Worm (Caenorhabditis elegans) whole organism, young adult: ENCODE results near the gene fbxc-43.
A peak's percentile ranks its signal among the peaks of the same experiment; 100 is the strongest.

Experiments
- C17E4.6 ChIP-seq: fragments of 200-800 bp; sonication (Bioruptor generic); IDR thresholded peaks from 2 replicates; pipeline ENCODE4 v1.3.6; 2022; ENCODE audit warnings: missing genetic modification reagents, missing genetic modification characterization, missing compliant biosample characterization
- D2030.7 ChIP-seq: fragments of 200-800 bp; sonication (Bioruptor generic); IDR thresholded peaks from 2 replicates; pipeline ENCODE4 v1.3.6; 2022; ENCODE audit warnings: missing genetic modification reagents, missing genetic modification characterization, missing compliant biosample characterization
- F10E7.11 ChIP-seq: sonication (generic microtip); optimal IDR thresholded peaks from 2 replicates; lab custom pipeline; 2017; ENCODE audit warnings: mild to moderate bottlenecking, missing genetic modification characterization, moderate library complexity, missing compliant biosample characterization
- F23B12.7 ChIP-seq: sonication (generic microtip); optimal IDR thresholded peaks from 2 replicates; lab custom pipeline; 2017; ENCODE audit warnings: missing genetic modification characterization, mild to moderate bottlenecking, missing compliant biosample characterization, antibody characterized with exemption, moderate library complexity; ENCODE audit not compliant: insufficient read depth
- F33H1.4 ChIP-seq: fragments of 200-800 bp; sonication (Bioruptor generic); IDR thresholded peaks from 2 replicates; pipeline ENCODE4 v1.3.6; 2022; ENCODE audit warnings: missing genetic modification reagents, missing genetic modification characterization, missing compliant biosample characterization
- F39B2.1 ChIP-seq: fragments of 200-800 bp; sonication (Bioruptor generic); IDR thresholded peaks from 2 replicates; pipeline ENCODE4 v1.3.6; 2022; ENCODE audit warnings: missing genetic modification reagents, missing genetic modification characterization, missing compliant biosample characterization
- F49E8.2 ChIP-seq: sonication (generic microtip); optimal IDR thresholded peaks from 3 replicates; lab custom pipeline; 2017; ENCODE audit warnings: missing genetic modification characterization, mild to moderate bottlenecking, missing compliant biosample characterization, antibody characterized with exemption, moderate library complexity; ENCODE audit not compliant: insufficient read depth
- K12H6.12 ChIP-seq: fragments of 200-800 bp; sonication (Bioruptor generic); optimal IDR thresholded peaks from 2 replicates; lab custom pipeline; 2018; ENCODE audit warnings: mild to moderate bottlenecking, missing genetic modification characterization, missing compliant biosample characterization
- T07F8.4 ChIP-seq: sonication (generic microtip); optimal IDR thresholded peaks from 2 replicates; lab custom pipeline; 2016; ENCODE audit warnings: mild to moderate bottlenecking, missing genetic modification characterization, moderate library complexity, missing compliant biosample characterization
- Y95B8A.8 ChIP-seq: fragments of 200-800 bp; sonication (Bioruptor generic); IDR thresholded peaks from 2 replicates; pipeline ENCODE4 v1.3.6; 2022; ENCODE audit warnings: missing genetic modification reagents, missing genetic modification characterization, missing compliant biosample characterization
- ZK185.1 ChIP-seq: sonication (generic microtip); optimal IDR thresholded peaks from 2 replicates; lab custom pipeline; 2016; ENCODE audit warnings: mild to moderate bottlenecking, missing genetic modification characterization, missing compliant biosample characterization; ENCODE audit not compliant: poor library complexity, severe bottlenecking
- ama-1 ChIP-seq, 3 experiments: fragments of 150-350 bp in 1 of 3; sonication (generic microtip) in 2 of 3; optimal IDR thresholded peaks; 2 replicates each; lab custom pipeline; 2014 to 2018; ENCODE audit warnings: missing biosample characterization in 2 of 3, missing genetic modification characterization in 2 of 3, missing genetic modification reagents in 2 of 3
- aptf-3 ChIP-seq: fragments of 200-800 bp; sonication (Bioruptor generic); IDR thresholded peaks from 2 replicates; pipeline ENCODE4 v1.3.6; 2022; ENCODE audit warnings: missing genetic modification characterization, missing compliant biosample characterization
- bed-2 ChIP-seq: fragments of 200-800 bp; sonication (Bioruptor generic); IDR thresholded peaks from 2 replicates; pipeline ENCODE4 v1.3.6; 2022; ENCODE audit warnings: missing genetic modification reagents, missing genetic modification characterization, missing compliant biosample characterization
- cebp-2 ChIP-seq: fragments of 200-800 bp; sonication (Bioruptor generic); IDR thresholded peaks from 2 replicates; pipeline ENCODE4 v1.3.6; 2022; ENCODE audit warnings: missing genetic modification characterization, missing compliant biosample characterization
- ceh-58 ChIP-seq: fragments of 200-800 bp; sonication (Bioruptor generic); IDR thresholded peaks from 2 replicates; pipeline ENCODE4 v1.3.6; 2022; ENCODE audit warnings: missing genetic modification characterization, missing compliant biosample characterization
- ceh-91 ChIP-seq: fragments of 200-800 bp; sonication (Bioruptor generic); IDR thresholded peaks from 2 replicates; pipeline ENCODE4 v1.3.6; 2022; ENCODE audit warnings: missing genetic modification reagents, missing genetic modification characterization, missing compliant biosample characterization
- dpff-1 ChIP-seq: sonication (generic microtip); optimal IDR thresholded peaks from 2 replicates; lab custom pipeline; 2017; ENCODE audit warnings: mild to moderate bottlenecking, missing genetic modification characterization, missing compliant biosample characterization
- ekl-4 ChIP-seq: fragments of 200-800 bp; sonication (Bioruptor generic); IDR thresholded peaks from 2 replicates; pipeline ENCODE4 v1.3.6; 2022; ENCODE audit warnings: missing genetic modification reagents, missing genetic modification characterization, missing compliant biosample characterization
- fkh-3 ChIP-seq: sonication (generic microtip); optimal IDR thresholded peaks from 2 replicates; lab custom pipeline; 2016; ENCODE audit warnings: mild to moderate bottlenecking, missing genetic modification characterization, missing compliant biosample characterization
- hrde-1 ChIP-seq: sonication (generic microtip); optimal IDR thresholded peaks from 2 replicates; lab custom pipeline; 2016; ENCODE audit warnings: missing genetic modification characterization, mild to moderate bottlenecking, missing compliant biosample characterization, moderate library complexity, missing genotype, missing genetic modification reagents, borderline replicate concordance
- lag-1 ChIP-seq: fragments of 200-800 bp; sonication (Bioruptor generic); IDR thresholded peaks from 2 replicates; pipeline ENCODE4 v1.3.6; 2022; ENCODE audit warnings: missing genetic modification reagents, missing genetic modification characterization, missing compliant biosample characterization
- lsl-1 ChIP-seq: fragments of 200-800 bp; sonication (Bioruptor generic); optimal IDR thresholded peaks from 2 replicates; lab custom pipeline; 2018; ENCODE audit warnings: mild to moderate bottlenecking, missing genetic modification characterization, moderate library complexity, missing compliant biosample characterization
- nfya-1 ChIP-seq: sonication (generic microtip); optimal IDR thresholded peaks from 2 replicates; lab custom pipeline; 2017; ENCODE audit warnings: antibody characterized with exemption, missing compliant biosample characterization, missing genetic modification characterization, borderline replicate concordance; ENCODE audit not compliant: insufficient read depth
- nhr-179 ChIP-seq: sonication (generic microtip); optimal IDR thresholded peaks from 2 replicates; lab custom pipeline; 2016; ENCODE audit warnings: mild to moderate bottlenecking, missing genetic modification characterization, missing compliant biosample characterization
- nhr-90 ChIP-seq: sonication (generic microtip); optimal IDR thresholded peaks from 2 replicates; lab custom pipeline; 2016; ENCODE audit warnings: missing genotype, mild to moderate bottlenecking, missing genetic modification characterization, missing compliant biosample characterization
- pbrm-1 ChIP-seq: fragments of 200-800 bp; sonication (Bioruptor generic); IDR thresholded peaks from 2 replicates; pipeline ENCODE4 v1.3.6; 2022; ENCODE audit warnings: missing genetic modification reagents, missing genetic modification characterization, missing compliant biosample characterization
- pha-4 ChIP-seq: fragments of 150-350 bp; sonication (generic microtip); optimal IDR thresholded peaks from 2 replicates; lab custom pipeline; 2014; ENCODE audit warnings: missing biosample characterization, missing genetic modification reagents, missing genetic modification characterization
- rpc-1 ChIP-seq, 2 experiments: fragments of 150-350 bp in 1 of 2; sonication (generic microtip) in 1 of 2; optimal IDR thresholded peaks; 2 replicates each; lab custom pipeline; 2014 to 2018; ENCODE audit warnings: missing biosample characterization in 1 of 2, missing genetic modification characterization in 1 of 2, missing genetic modification reagents in 1 of 2, missing genotype in 1 of 2
- snpc-3.4 ChIP-seq: sonication (generic microtip); optimal IDR thresholded peaks from 2 replicates; lab custom pipeline; 2017; ENCODE audit warnings: missing genetic modification characterization, mild to moderate bottlenecking, missing compliant biosample characterization, antibody characterized with exemption, moderate library complexity, missing genotype, missing genetic modification reagents
- tlf-1 ChIP-seq: fragments of 200-800 bp; sonication (Bioruptor generic); optimal IDR thresholded peaks from 2 replicates; lab custom pipeline; 2018; ENCODE audit warnings: mild to moderate bottlenecking, missing genetic modification characterization, missing compliant biosample characterization
- unc-130 ChIP-seq: sonication (generic microtip); optimal IDR thresholded peaks from 2 replicates; lab custom pipeline; 2016; ENCODE audit warnings: missing genetic modification reagents, missing genetic modification characterization, missing compliant biosample characterization
- zim-3 ChIP-seq: sonication (generic microtip); optimal IDR thresholded peaks from 2 replicates; lab custom pipeline; 2017; ENCODE audit warnings: mild to moderate bottlenecking, missing genetic modification characterization, moderate library complexity, missing compliant biosample characterization

Gene fbxc-43

DNA sequence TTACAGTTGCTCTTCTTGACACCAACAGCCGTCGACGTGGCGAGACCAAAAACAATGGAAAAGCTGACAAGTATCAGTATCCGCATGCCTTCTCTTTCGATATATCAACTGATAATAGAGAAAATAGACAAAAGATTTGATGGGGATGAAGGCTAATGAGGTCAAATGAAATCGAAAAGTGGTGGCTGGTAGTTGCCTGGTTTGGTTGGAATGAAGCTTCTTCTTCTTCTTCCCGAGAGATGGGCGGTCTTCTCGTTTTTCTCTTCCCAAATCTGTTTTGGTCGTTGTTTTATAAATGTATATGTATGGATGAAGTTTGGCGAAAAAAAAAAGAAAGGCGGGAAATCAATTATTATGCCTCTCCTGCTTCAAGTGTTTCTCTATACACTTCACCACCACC lies 45.9 kb upstream of the fbxc-43 start, which contains the start of gene C01F1.5:
TSS of gene C01F1.5 (minus strand) at position 103 of the 400 bp plus-strand sequence.
- no peak for TF ChIP-seq F49E8.2 (tag; lab: Kevin White, UChicago)
- TF ChIP-seq snpc-3.4 (tag; lab: Kevin White, UChicago), result peak; percentile 5

DNA sequence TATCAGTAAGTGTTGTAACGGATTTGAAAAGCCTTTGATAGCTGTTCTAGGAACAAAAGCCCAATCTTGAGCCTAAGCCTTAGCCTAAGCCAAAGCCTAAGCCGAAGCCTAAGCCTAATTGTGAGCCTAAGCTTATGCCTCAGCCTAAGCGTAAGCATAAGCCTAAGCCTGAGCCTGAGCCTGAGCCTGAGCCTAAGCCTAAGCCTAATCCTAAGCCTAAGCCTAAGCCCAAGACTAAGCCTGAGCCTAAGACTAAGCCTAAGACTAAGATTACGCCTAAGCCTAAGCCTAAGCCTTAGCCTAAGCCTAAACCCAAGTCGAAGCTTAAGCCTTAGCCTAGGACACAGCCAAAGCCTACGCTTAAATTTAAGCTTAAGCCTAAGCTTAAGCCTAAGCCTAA lies 41.8 kb upstream of the fbxc-43 start:
- no peak for TF ChIP-seq bed-2 (GFP tag; lab: Robert Waterston, UW)
- no peak for TF ChIP-seq ceh-91 (GFP tag; lab: Robert Waterston, UW)
- no peak for TF ChIP-seq pbrm-1 (GFP tag; lab: Robert Waterston, UW)
- TF ChIP-seq aptf-3 (GFP tag; lab: Robert Waterston, UW), result no peak
- TF ChIP-seq dpff-1, result no peak
- TF ChIP-seq K12H6.12 (tag; lab: Kevin White, UChicago), result no peak
- TF ChIP-seq fkh-3 (tag; lab: Kevin White, UChicago), result no peak
- TF ChIP-seq zim-3 (tag; lab: Kevin White, UChicago), result no peak
- no peak for TF ChIP-seq nhr-179 (tag; lab: Kevin White, UChicago)
- no peak for TF ChIP-seq hrde-1
- TF ChIP-seq F10E7.11, result no peak
- no peak for TF ChIP-seq Y95B8A.8 (GFP tag; lab: Robert Waterston, UW)
- no peak for TF ChIP-seq F23B12.7 (tag; lab: Kevin White, UChicago)
- TF ChIP-seq C17E4.6 (GFP tag; lab: Robert Waterston, UW), result no peak
- TF ChIP-seq F33H1.4, result no peak
- TF ChIP-seq ZK185.1 (tag; lab: Kevin White, UChicago), result no peak
- TF ChIP-seq ceh-58 (GFP tag; lab: Robert Waterston, UW), result no peak
- TF ChIP-seq tlf-1, result no peak
- no peak for TF ChIP-seq lag-1 (GFP tag; lab: Robert Waterston, UW)

DNA sequence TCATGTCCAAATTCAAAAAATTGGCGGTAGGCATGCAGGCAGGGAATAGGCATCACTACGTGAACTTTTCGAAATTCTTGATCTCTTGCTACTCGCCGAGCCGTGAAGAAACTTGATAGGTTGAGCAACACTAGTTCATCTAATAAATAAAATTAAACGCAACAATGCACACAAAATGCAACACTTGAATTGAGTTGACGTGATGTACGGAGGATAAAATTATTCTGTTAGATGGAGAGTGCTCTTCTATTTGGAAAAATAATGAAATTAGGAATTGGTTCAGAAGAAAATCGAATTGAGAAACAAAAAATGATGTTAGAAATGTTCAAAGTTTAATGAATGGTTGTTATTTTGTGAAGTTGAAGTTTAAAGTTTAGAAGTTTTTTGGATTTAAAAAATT lies 41.1 kb upstream of the fbxc-43 start:
- no peak for TF ChIP-seq cebp-2 (GFP tag; lab: Robert Waterston, UW)

DNA sequence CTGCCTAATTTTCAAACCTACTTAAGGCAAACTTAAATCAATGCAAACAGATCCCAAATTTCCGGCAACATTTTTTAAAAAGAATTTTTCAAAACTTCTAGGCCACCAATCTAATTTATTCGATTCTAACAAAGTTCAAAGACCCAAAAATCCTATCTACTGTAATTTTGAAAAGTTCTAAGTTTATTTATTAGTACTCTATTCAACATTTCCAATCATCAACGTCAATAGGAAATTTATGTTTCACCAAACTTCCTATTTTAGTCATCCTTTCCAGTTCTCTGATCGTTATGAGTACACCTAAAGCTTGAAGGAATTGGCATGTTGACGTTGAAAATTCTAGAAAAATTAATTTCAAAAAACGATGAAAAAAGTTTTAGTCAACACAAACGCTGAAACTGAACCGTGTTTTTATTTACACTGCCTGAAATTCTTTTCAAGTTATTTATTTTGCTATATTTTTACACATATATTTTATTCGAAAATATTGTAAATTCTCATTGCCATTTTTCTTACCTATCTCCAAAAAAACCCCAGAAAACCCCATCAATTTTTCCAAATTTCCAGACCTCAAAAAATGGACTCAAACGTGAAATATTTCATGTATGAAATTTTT lies 39.9 kb upstream of the fbxc-43 start, which contains the start of gene npr-42:
TSS of gene npr-42 (plus strand) at position 566 of the 616 bp plus-strand sequence.
- no peak for TF ChIP-seq lsl-1
- no peak for TF ChIP-seq ama-1 (optimal IDR thresholded peaks at IDR 0.05; lab: Kevin White, UChicago)
- TF ChIP-seq ama-1 (GFP tag; optimal IDR thresholded peaks at IDR 0.05; lab: Kevin White, UChicago), result no peak
- no peak for TF ChIP-seq rpc-1 (optimal IDR thresholded peaks at IDR 0.05; lab: Kevin White, UChicago)
- no peak for TF ChIP-seq rpc-1 (tag; optimal IDR thresholded peaks at IDR 0.05; lab: Kevin White, UChicago)
- no peak for TF ChIP-seq unc-130 (GFP tag; lab: Kevin White, UChicago)
- no peak for TF ChIP-seq T07F8.4
- TF ChIP-seq F39B2.1 (GFP tag; lab: Robert Waterston, UW), result no peak
- no peak for TF ChIP-seq ekl-4 (GFP tag; lab: Robert Waterston, UW)
- no peak for TF ChIP-seq nfya-1
- TF ChIP-seq D2030.7 (GFP tag; lab: Robert Waterston, UW), result no peak
- no peak for TF ChIP-seq pha-4
- TF ChIP-seq nhr-90 (tag; lab: Kevin White, UChicago), result no peak
